Worm (Caenorhabditis elegans): ENCODE measurements around the gene lgc-56.

Gene lgc-56

ce11 chrII:5105020-5105419 is 25.2 kb upstream of the lgc-56 start (continued):
- TF ChIP-seq rbr-2 (tag; optimal IDR thresholded peaks at IDR 0.05) (peak; percentile 71), zip-2 (tag; optimal IDR thresholded peaks at IDR 0.05) (peak; percentile 60), arid-1 (GFP tag; conservative IDR thresholded peaks at IDR 0.05) (peak; percentile 90), aha-1 (tag) (peak; percentile 99), nhr-10 (tag; optimal IDR thresholded peaks at IDR 0.05) (no peak), lin-15B (tag; optimal IDR thresholded peaks at IDR 0.05) (no peak), daf-19 (GFP tag; conservative IDR thresholded peaks at IDR 0.05) (no peak), zip-11 (GFP tag; IDR thresholded peaks at IDR 0.05) (peak; percentile 73; the same call in 1 of the 2 replicates), lsy-2 (tag; optimal IDR thresholded peaks at IDR 0.05) (no peak), nhr-11 (tag; optimal IDR thresholded peaks at IDR 0.05) (peak; percentile 55), ZK546.5 (tag; optimal IDR thresholded peaks at IDR 0.05) (no peak), ceh-62 (tag; optimal IDR thresholded peaks at IDR 0.05) (no peak), unc-62 (GFP tag; optimal IDR thresholded peaks at IDR 0.05 in 1 of 2) (peak in 1 of 2 experiments; percentile 82), unc-62 (tag; optimal IDR thresholded peaks at IDR 0.05) (no peak), ceh-28 (tag; optimal IDR thresholded peaks at IDR 0.05) (no peak), madf-5 (GFP tag; IDR thresholded peaks at IDR 0.05) (peak; percentile 83 to 84; a peak in 3 of 4 replicates), nhr-111 (GFP tag; optimal IDR thresholded peaks at IDR 0.05) (peak; percentile 87), vab-7 (GFP tag; IDR thresholded peaks at IDR 0.05) (peak; percentile 91), F44E2.7 (GFP tag; IDR thresholded peaks at IDR 0.05) (peak; percentile 75), ZK337.2 (GFP tag; IDR thresholded peaks at IDR 0.05) (0 out of 2 replicates have a peak, but pooled peaks have one; percentile 73), set-16 (GFP tag; IDR thresholded peaks at IDR 0.05) (no peak), unc-39 (tag; optimal IDR thresholded peaks at IDR 0.05) (no peak), F26F4.8 (GFP tag; conservative IDR thresholded peaks at IDR 0.05) (peak; percentile 92), lim-7 (GFP tag; IDR thresholded peaks at IDR 0.05) (peak; percentile 97), egl-27 (tag; optimal IDR thresholded peaks at IDR 0.05) (no peak), ztf-11 (tag; optimal IDR thresholded peaks at IDR 0.05) (no peak), sdz-12 (GFP tag; optimal IDR thresholded peaks at IDR 0.05) (peak; percentile 77), jun-1 (tag; optimal IDR thresholded peaks at IDR 0.05) (no peak), Y5F2A.4 (GFP tag; optimal IDR thresholded peaks at IDR 0.05) (peak; percentile 75), tag-97 (GFP tag; IDR thresholded peaks at IDR 0.05) (no peak), fos-1 (tag; optimal IDR thresholded peaks at IDR 0.05) (no peak), daf-16 (GFP tag; optimal IDR thresholded peaks at IDR 0.05) (peak in 1 of 2 experiments; percentile 94), daf-16 (tag; optimal IDR thresholded peaks at IDR 0.05) (peak; percentile 78), cey-2 (tag; optimal IDR thresholded peaks at IDR 0.05; ENCODE audit: borderline replicate concordance, insufficient read depth) (no peak), mep-1 (tag; optimal IDR thresholded peaks at IDR 0.05) (peak; percentile 72), mxl-3 (GFP tag; optimal IDR thresholded peaks at IDR 0.05) (peak; percentile 69), Y75B8A.6 (GFP tag; IDR thresholded peaks at IDR 0.05) (peak; percentile 86), mdt-29 (GFP tag; IDR thresholded peaks at IDR 0.05) (peak; percentile 59), Y105C5A.15 (GFP tag; IDR thresholded peaks at IDR 0.05) (peak; percentile 76; the same call in 1 of the 2 replicates), ama-1 (optimal IDR thresholded peaks at IDR 0.05) (no peak), dmd-8 (GFP tag; IDR thresholded peaks at IDR 0.05) (peak; percentile 94), madf-9 (GFP tag; conservative IDR thresholded peaks at IDR 0.05) (no peak; the same call in 1 of the 2 replicates), tra-1 (GFP tag; IDR thresholded peaks at IDR 0.05) (peak; percentile 87), php-3 (GFP tag; IDR thresholded peaks at IDR 0.05) (peak; percentile 58; the same call in 1 of the 2 replicates), saeg-2 (GFP tag; IDR thresholded peaks at IDR 0.05) (0 out of 2 replicates have a peak, but pooled peaks have one; percentile 59), pqm-1 (tag; optimal IDR thresholded peaks at IDR 0.05) (no peak), daf-12 (tag; optimal IDR thresholded peaks at IDR 0.05) (no peak), ceh-82 (tag; optimal IDR thresholded peaks at IDR 0.05) (no peak), zag-1 (tag; optimal IDR thresholded peaks at IDR 0.05) (no peak), T20F7.1 (GFP tag; optimal IDR thresholded peaks at IDR 0.05) (no peak), dmd-9 (GFP tag; IDR thresholded peaks at IDR 0.05) (0 out of 2 replicates have a peak, but pooled peaks have one; percentile 30), lin-1 (GFP tag; IDR thresholded peaks at IDR 0.05) (peak; percentile 85; the same call in 1 of the 2 replicates), hmg-1.1 (GFP tag; IDR thresholded peaks at IDR 0.05) (peak; percentile 89)
